Fruit fly (Drosophila melanogaster): ENCODE results near the gene Vml.

Gene Vml

DNA sequence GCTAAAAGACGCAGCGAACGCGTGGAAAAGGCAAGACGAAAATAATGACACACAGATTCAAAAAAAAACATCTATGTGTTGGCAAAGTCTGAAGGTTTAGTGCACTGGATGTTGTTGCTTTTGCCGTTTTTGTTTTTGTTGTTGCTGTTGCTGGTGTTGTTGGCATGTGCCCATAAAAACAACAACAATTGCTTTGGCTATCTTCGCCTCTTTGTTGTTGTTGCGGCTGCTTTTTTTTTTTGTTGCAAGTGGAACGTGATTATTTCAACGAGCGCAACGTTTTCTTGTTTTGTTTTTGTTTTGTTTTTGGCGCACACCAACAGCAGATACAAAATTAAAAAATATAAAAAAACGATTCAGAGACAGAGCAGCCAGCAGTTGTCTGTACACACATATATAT lies 13.5 kb downstream of the Vml start (continued):
- TF ChIP-seq Stat92E (GFP tag; optimal IDR thresholded peaks at IDR 0.05) (no peak), ranshi (GFP tag; IDR thresholded peaks at IDR 0.05) (no peak), bsh (GFP tag; optimal IDR thresholded peaks at IDR 0.05) (peak in 1 of 2 experiments; percentile 98), sqz (GFP tag; optimal IDR thresholded peaks at IDR 0.05) (peak; percentile 56), ro (GFP tag; IDR thresholded peaks at IDR 0.05) (no peak), CG13624 (GFP tag; optimal IDR thresholded peaks at IDR 0.05) (no peak), pho (GFP tag; optimal IDR thresholded peaks at IDR 0.05) (no peak), chinmo (GFP tag; IDR thresholded peaks at IDR 0.05; ENCODE audit: partially characterized antibody) (0 out of 4 replicates have a peak, but pooled peaks have one; percentile 27), CG4360 (GFP tag; IDR thresholded peaks at IDR 0.05) (peak; percentile 97)

DNA sequence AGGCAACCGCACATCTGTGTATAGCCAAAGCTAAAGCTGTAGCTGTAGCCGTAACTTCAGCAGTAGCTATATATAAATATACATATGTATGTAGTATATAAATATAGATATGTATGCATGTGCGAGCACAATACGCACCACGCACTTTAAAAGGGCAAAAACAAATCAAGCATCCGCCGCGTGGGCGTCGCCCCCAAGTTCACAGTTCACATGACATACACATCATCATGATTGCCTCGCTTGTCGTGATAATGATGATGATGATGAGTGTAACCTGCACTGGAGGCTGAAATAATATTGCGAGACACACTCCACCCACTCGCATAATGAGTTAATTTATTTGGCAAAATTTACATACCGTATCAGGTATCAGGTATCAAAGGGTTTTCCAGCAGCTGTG lies 15.4 kb downstream of the Vml start:
- TF ChIP-seq pnt (GFP tag; optimal IDR thresholded peaks at IDR 0.05) (no peak), CG18619 (GFP tag; optimal IDR thresholded peaks at IDR 0.05) (no peak), Spps (tag; optimal IDR thresholded peaks at IDR 0.05) (no peak), Hr78 (GFP tag; optimal IDR thresholded peaks at IDR 0.05) (peak in 1 of 2 experiments; percentile 90), sr (GFP tag; IDR thresholded peaks at IDR 0.05) (peak; percentile 82), CG9215 (GFP tag; IDR thresholded peaks at IDR 0.05) (no peak), Med (GFP tag) (peak; percentile 9)

DNA sequence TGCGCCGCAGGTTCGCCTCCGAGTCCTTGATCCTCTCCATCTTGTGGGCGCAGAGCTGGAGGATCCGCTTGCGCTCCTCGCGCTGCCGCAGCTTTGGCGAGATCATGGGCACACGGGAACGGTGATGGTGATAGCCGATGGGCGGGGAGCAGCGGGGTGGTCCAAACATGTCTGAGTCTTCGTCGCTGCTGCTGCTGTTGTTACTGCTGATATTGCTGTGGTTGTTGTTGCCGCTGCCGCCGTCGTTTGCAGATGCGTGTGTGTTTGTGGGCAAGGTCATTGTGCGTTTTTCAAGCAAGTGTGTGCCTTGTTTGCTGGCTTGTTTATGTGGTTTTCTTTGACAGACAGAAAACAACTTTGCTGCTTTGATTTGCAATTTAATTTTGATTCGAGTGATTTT lies 16.8 kb downstream of the Vml start:
- TF ChIP-seq chm (GFP tag; IDR thresholded peaks at IDR 0.05) (0 out of 2 replicates have a peak, but pooled peaks have one; percentile 12), cg (GFP tag; optimal IDR thresholded peaks at IDR 0.05) (peak; percentile 17), crol (GFP tag; IDR thresholded peaks at IDR 0.05) (peak; percentile 56), CG5180 (GFP tag; optimal IDR thresholded peaks at IDR 0.05) (peak; percentile 47), odd (GFP tag; optimal IDR thresholded peaks at IDR 0.05) (no peak), CG4360 (GFP tag; IDR thresholded peaks at IDR 0.05) (peak; percentile 81)

DNA sequence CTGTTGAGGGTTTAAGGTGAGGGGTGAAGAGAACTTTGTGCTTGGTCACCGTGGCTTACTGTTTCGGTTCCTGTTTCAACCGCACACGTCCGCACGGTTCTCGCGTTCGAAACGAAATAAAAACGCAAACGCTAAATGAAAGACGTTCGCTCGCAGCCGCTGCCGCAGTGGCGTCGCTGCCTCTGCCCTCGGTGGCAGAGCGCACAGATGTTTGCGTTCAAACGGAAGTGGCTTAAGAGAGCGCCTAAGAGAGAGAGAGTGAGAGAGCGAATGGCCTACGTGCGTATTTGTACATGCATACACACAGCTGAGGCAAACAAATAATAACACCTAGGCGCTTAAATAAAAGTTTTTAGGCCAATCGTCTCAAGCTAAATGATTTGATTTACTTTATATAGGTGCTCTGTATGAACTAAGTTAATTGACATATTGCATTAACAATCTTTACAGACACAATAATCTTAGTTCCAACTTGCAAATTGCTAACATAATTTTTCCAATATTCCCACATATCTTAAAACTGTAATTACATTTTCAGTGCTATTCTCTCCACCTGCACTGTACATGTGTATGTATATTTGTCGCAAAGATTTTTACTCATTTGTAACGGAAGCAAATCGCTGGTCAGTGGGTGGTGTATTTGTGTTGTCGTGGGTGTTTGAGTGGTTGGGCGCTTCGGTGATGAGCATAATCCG lies 17.8 kb downstream of the Vml start, which contains the start of gene CG2865:
CG2865 (minus strand) TSS at position 118 of the 695 bp plus-strand sequence.
- TF ChIP-seq h (optimal IDR thresholded peaks at IDR 0.05) = no peak
- peak; percentile 92 for TF ChIP-seq scrt (GFP tag; optimal IDR thresholded peaks at IDR 0.05)
- TF ChIP-seq CG1603 (tag; optimal IDR thresholded peaks at IDR 0.05) = peak; percentile 88
- peak; percentile 57 for TF ChIP-seq fd102C (GFP tag; optimal IDR thresholded peaks at IDR 0.05)
- TF ChIP-seq Ets65A (GFP tag) = peak; percentile 97
- peak; percentile 96 for TF ChIP-seq abd-A (tag; optimal IDR thresholded peaks at IDR 0.05)
- TF ChIP-seq HLHmδ (GFP tag; optimal IDR thresholded peaks at IDR 0.05) = peak; percentile 53
- peak; percentile 77 for TF ChIP-seq ranshi (GFP tag; IDR thresholded peaks at IDR 0.05)
- peak; percentile 83 for TF ChIP-seq CG10565 (GFP tag; optimal IDR thresholded peaks at IDR 0.05)
- peak; percentile 78 for TF ChIP-seq CG17186 (GFP tag; optimal IDR thresholded peaks at IDR 0.05)
- TF ChIP-seq CG7786 (GFP tag; optimal IDR thresholded peaks at IDR 0.05) = peak; percentile 91
- peak; percentile 26; the same call in 1 of the 2 replicates for TF ChIP-seq Poxn (GFP tag; IDR thresholded peaks at IDR 0.05)
- peak; percentile 88 for TF ChIP-seq pnt (GFP tag; optimal IDR thresholded peaks at IDR 0.05)
- peak; percentile 80 for TF ChIP-seq CG30431 (GFP tag; optimal IDR thresholded peaks at IDR 0.05)
- peak; percentile 62 for TF ChIP-seq CG8290 (GFP tag; optimal IDR thresholded peaks at IDR 0.05)
- peak; percentile 70 to 88 for TF ChIP-seq CG8290 (tag; optimal IDR thresholded peaks at IDR 0.05)
- TF ChIP-seq MBD-R2 (GFP tag; IDR thresholded peaks at IDR 0.05) = peak; percentile 72; the same call in 1 of the 2 replicates
- peak; percentile 48 for TF ChIP-seq CG4360 (GFP tag; IDR thresholded peaks at IDR 0.05)
- TF ChIP-seq Sry-β (GFP tag; optimal IDR thresholded peaks at IDR 0.05) = peak; percentile 63
- peak; percentile 84 for TF ChIP-seq E2f1 (GFP tag; IDR thresholded peaks at IDR 0.05)
- peak; percentile 88 for TF ChIP-seq ewg (GFP tag; optimal IDR thresholded peaks at IDR 0.05)
- TF ChIP-seq Asciz (GFP tag; optimal IDR thresholded peaks at IDR 0.05) = peak; percentile 93
- peak; percentile 94 for TF ChIP-seq CG18619 (GFP tag; optimal IDR thresholded peaks at IDR 0.05)
- peak; percentile 58 for TF ChIP-seq Mad (GFP tag; optimal IDR thresholded peaks at IDR 0.05)
- peak; percentile 84 for TF ChIP-seq HLH3B (GFP tag; IDR thresholded peaks at IDR 0.05)
- peak; percentile 94 for TF ChIP-seq nom (GFP tag; optimal IDR thresholded peaks at IDR 0.05)
- TF ChIP-seq Lim3 (GFP tag; IDR thresholded peaks at IDR 0.05) = no peak

Data from whole organism, embryonic.